Worm (Caenorhabditis elegans) whole organism, late embryonic: ENCODE data around the gene C17B7.5.

Experiments used
- C08G9.2 ChIP-seq: sonication (generic microtip); optimal IDR thresholded peaks from 2 replicates; lab custom pipeline; 2016; ENCODE audit warnings: mild to moderate bottlenecking, missing genetic modification characterization, moderate library complexity, missing compliant biosample characterization
- C38D4.7 ChIP-seq: fragments of 200-800 bp; sonication (Bioruptor generic); optimal IDR thresholded peaks from 2 replicates; lab custom pipeline; 2018; ENCODE audit warnings: mild to moderate bottlenecking, missing genetic modification characterization, moderate library complexity, missing compliant biosample characterization
- F13H6.1 ChIP-seq: sonication (generic microtip); optimal IDR thresholded peaks from 2 replicates; lab custom pipeline; 2016; ENCODE audit warnings: missing genetic modification characterization, missing compliant biosample characterization
- T23F11.4 ChIP-seq: fragments of 200-800 bp; sonication (Bioruptor generic); optimal IDR thresholded peaks from 2 replicates; lab custom pipeline; 2018; ENCODE audit warnings: mild to moderate bottlenecking, missing genetic modification characterization, missing compliant biosample characterization
- ahr-1 ChIP-seq: sonication (generic microtip); optimal IDR thresholded peaks from 2 replicates; lab custom pipeline; 2016; ENCODE audit warnings: missing genetic modification characterization, missing compliant biosample characterization
- ama-1 ChIP-seq: fragments of 150-350 bp; optimal IDR thresholded peaks from 2 replicates; lab custom pipeline; 2014
- ceh-14 ChIP-seq: sonication (generic microtip); optimal IDR thresholded peaks from 2 replicates; lab custom pipeline; 2016; ENCODE audit warnings: missing genotype, missing genetic modification characterization, missing compliant biosample characterization
- ceh-18 ChIP-seq: sonication (generic microtip); optimal IDR thresholded peaks from 2 replicates; lab custom pipeline; 2016; ENCODE audit warnings: missing genetic modification characterization, missing compliant biosample characterization
- ceh-19 ChIP-seq: fragments of 200-800 bp; sonication (Bioruptor generic); optimal IDR thresholded peaks from 2 replicates; lab custom pipeline; 2018; ENCODE audit warnings: mild to moderate bottlenecking, missing genetic modification characterization, missing compliant biosample characterization
- ceh-2 ChIP-seq: sonication (generic microtip); optimal IDR thresholded peaks from 2 replicates; lab custom pipeline; 2016; ENCODE audit warnings: missing genotype, missing genetic modification characterization, missing compliant biosample characterization
- ceh-22 ChIP-seq: sonication (generic microtip); optimal IDR thresholded peaks from 2 replicates; lab custom pipeline; 2017; ENCODE audit warnings: missing biosample characterization, missing genetic modification characterization
- ceh-30 ChIP-seq: fragments of 150-350 bp; optimal IDR thresholded peaks from 2 replicates; lab custom pipeline; 2014; ENCODE audit warnings: missing biosample characterization, missing genetic modification characterization
- ceh-31 ChIP-seq: sonication (generic microtip); optimal IDR thresholded peaks from 2 replicates; lab custom pipeline; 2016; ENCODE audit warnings: missing genetic modification characterization, missing compliant biosample characterization
- ceh-34 ChIP-seq: sonication (generic microtip); optimal IDR thresholded peaks from 2 replicates; lab custom pipeline; 2016; ENCODE audit warnings: mild to moderate bottlenecking, missing genetic modification characterization, missing compliant biosample characterization
- ceh-48 ChIP-seq: sonication (generic microtip); optimal IDR thresholded peaks from 2 replicates; lab custom pipeline; 2016; ENCODE audit warnings: missing genetic modification characterization, inconsistent platforms, missing compliant biosample characterization
- ceh-6 ChIP-seq: fragments of 200-800 bp; sonication (Bioruptor generic); optimal IDR thresholded peaks from 2 replicates; lab custom pipeline; 2018; ENCODE audit warnings: mild to moderate bottlenecking, missing genetic modification characterization, missing compliant biosample characterization
- che-1 ChIP-seq: sonication (generic microtip); optimal IDR thresholded peaks from 2 replicates; lab custom pipeline; 2016; ENCODE audit warnings: mild to moderate bottlenecking, missing genetic modification characterization, missing compliant biosample characterization
- dve-1 ChIP-seq: sonication (generic microtip); optimal IDR thresholded peaks from 2 replicates; lab custom pipeline; 2017; ENCODE audit warnings: antibody characterized with exemption, mild to moderate bottlenecking, missing genetic modification characterization, missing compliant biosample characterization
- elt-4 ChIP-seq: sonication (generic microtip); optimal IDR thresholded peaks from 2 replicates; lab custom pipeline; 2016; ENCODE audit warnings: missing genetic modification characterization, missing compliant biosample characterization
- ets-4 ChIP-seq: sonication (generic microtip); optimal IDR thresholded peaks from 2 replicates; lab custom pipeline; 2016; ENCODE audit warnings: missing genetic modification characterization, missing compliant biosample characterization
- eyg-1 ChIP-seq: sonication (generic microtip); optimal IDR thresholded peaks from 2 replicates; lab custom pipeline; 2016; ENCODE audit warnings: missing genotype, missing genetic modification characterization, missing compliant biosample characterization
- fkh-6 ChIP-seq: sonication (generic microtip); optimal IDR thresholded peaks from 2 replicates; lab custom pipeline; 2016; ENCODE audit warnings: missing genetic modification characterization, missing compliant biosample characterization
- gmeb-2 ChIP-seq: sonication (generic microtip); optimal IDR thresholded peaks from 2 replicates; lab custom pipeline; 2016; ENCODE audit warnings: missing genetic modification characterization, inconsistent platforms, missing compliant biosample characterization
- hlh-13 ChIP-seq: fragments of 200-800 bp; sonication (Bioruptor generic); optimal IDR thresholded peaks from 2 replicates; lab custom pipeline; 2018; ENCODE audit warnings: mild to moderate bottlenecking, missing genetic modification characterization, missing compliant biosample characterization
- hlh-8 ChIP-seq: sonication (generic microtip); optimal IDR thresholded peaks from 2 replicates; lab custom pipeline; 2016; ENCODE audit warnings: missing genotype, missing genetic modification characterization, missing compliant biosample characterization
- lim-6 ChIP-seq: sonication (generic microtip); optimal IDR thresholded peaks from 2 replicates; lab custom pipeline; 2016; ENCODE audit warnings: missing genetic modification characterization, missing compliant biosample characterization
- madf-2 ChIP-seq: sonication (generic microtip); optimal IDR thresholded peaks from 2 replicates; lab custom pipeline; 2017; ENCODE audit warnings: missing genetic modification characterization, missing compliant biosample characterization
- npax-4 ChIP-seq: sonication (generic microtip); optimal IDR thresholded peaks from 2 replicates; lab custom pipeline; 2016; ENCODE audit warnings: missing genetic modification characterization, missing compliant biosample characterization
- odd-2 ChIP-seq: sonication (generic microtip); optimal IDR thresholded peaks from 2 replicates; lab custom pipeline; 2017; ENCODE audit warnings: antibody characterized with exemption, mild to moderate bottlenecking, missing genetic modification characterization, missing compliant biosample characterization
- pax-1 ChIP-seq: fragments of 150-350 bp; optimal IDR thresholded peaks from 2 replicates; lab custom pipeline; 2014; ENCODE audit warnings: missing biosample characterization, missing genetic modification characterization
- pha-2 ChIP-seq: sonication (generic microtip); optimal IDR thresholded peaks from 2 replicates; lab custom pipeline; 2017; ENCODE audit warnings: mild to moderate bottlenecking, missing genetic modification characterization, missing compliant biosample characterization
- pqm-1 ChIP-seq: sonication (generic microtip); optimal IDR thresholded peaks from 2 replicates; lab custom pipeline; 2016; ENCODE audit warnings: missing genetic modification characterization, missing compliant biosample characterization
- pros-1 ChIP-seq: fragments of 150-350 bp; optimal IDR thresholded peaks from 2 replicates; lab custom pipeline; 2014; ENCODE audit warnings: missing biosample characterization, missing genetic modification reagents, missing genetic modification characterization
- rnt-1 ChIP-seq: sonication (generic microtip); optimal IDR thresholded peaks from 2 replicates; lab custom pipeline; 2016; ENCODE audit warnings: missing genetic modification characterization, missing compliant biosample characterization
- tbx-2 ChIP-seq: sonication (generic microtip); optimal IDR thresholded peaks from 2 replicates; lab custom pipeline; 2016; ENCODE audit warnings: missing genetic modification characterization, missing compliant biosample characterization
- tbx-7 ChIP-seq: sonication (generic microtip); optimal IDR thresholded peaks from 2 replicates; lab custom pipeline; 2016; ENCODE audit warnings: missing genotype, missing genetic modification characterization, missing compliant biosample characterization
- unc-3 ChIP-seq, 2 experiments: fragments of 200-800 bp in 1 of 2; sonication (Bioruptor generic) in 1 of 2; sonication (generic microtip) in 1 of 2; conservative IDR thresholded peaks in 1 of 2; optimal IDR thresholded peaks in 1 of 2; 2 replicates each; pipeline versions ENCODE4 v1.3.6 to Lab custom; 2016 to 2022; ENCODE audit warnings: missing compliant biosample characterization in 2 of 2, missing genetic modification characterization in 2 of 2, missing genetic modification reagents in 1 of 2
- unc-42 ChIP-seq: sonication (generic microtip); optimal IDR thresholded peaks from 2 replicates; lab custom pipeline; 2016; ENCODE audit warnings: missing genotype, missing genetic modification characterization, missing compliant biosample characterization
- unc-55 ChIP-seq: sonication (generic microtip); optimal IDR thresholded peaks from 2 replicates; lab custom pipeline; 2017; ENCODE audit warnings: missing biosample characterization, missing genetic modification reagents, missing genetic modification characterization
- unc-86 ChIP-seq: sonication (generic microtip); optimal IDR thresholded peaks from 2 replicates; lab custom pipeline; 2016; ENCODE audit warnings: missing genetic modification characterization, missing compliant biosample characterization
- ztf-16 ChIP-seq: sonication (generic microtip); optimal IDR thresholded peaks from 2 replicates; lab custom pipeline; 2017; ENCODE audit warnings: missing genetic modification characterization, missing compliant biosample characterization

The C17B7.5 gene

DNA sequence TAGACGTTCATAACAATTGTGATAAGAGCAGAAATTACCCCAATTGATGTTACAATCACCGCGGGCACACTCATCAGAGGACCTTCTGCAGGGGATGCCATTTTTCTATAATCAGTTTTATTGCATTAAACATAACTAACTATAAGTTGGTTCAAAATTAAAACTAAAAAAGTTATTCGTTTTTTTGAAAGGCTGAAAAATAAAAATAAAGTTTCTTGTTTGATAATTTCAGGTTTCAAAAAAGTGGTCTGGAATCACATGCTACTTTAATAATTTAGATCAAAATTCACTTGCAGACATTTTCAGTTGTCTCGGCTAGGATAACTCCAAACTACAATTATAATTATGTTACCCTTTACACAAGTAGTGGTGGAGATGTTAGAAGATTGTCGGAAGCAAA is 31.5 kb upstream of the C17B7.5 start, which contains the start of gene srbc-1:
srbc-1 (minus strand) TSS at position 101 of the 400 bp plus-strand sequence.
- TF ChIP-seq gmeb-2 (no peak), C38D4.7 (GFP tag; lab: Kevin White, UChicago) (no peak), npax-4 (tag; lab: Kevin White, UChicago) (no peak), ceh-14 (tag; lab: Kevin White, UChicago) (no peak), unc-42 (tag; lab: Kevin White, UChicago) (no peak), ceh-18 (tag; lab: Kevin White, UChicago) (no peak), ceh-22 (no peak), hlh-8 (no peak), pqm-1 (tag; lab: Kevin White, UChicago) (no peak), odd-2 (tag; lab: Kevin White, UChicago) (no peak)

DNA sequence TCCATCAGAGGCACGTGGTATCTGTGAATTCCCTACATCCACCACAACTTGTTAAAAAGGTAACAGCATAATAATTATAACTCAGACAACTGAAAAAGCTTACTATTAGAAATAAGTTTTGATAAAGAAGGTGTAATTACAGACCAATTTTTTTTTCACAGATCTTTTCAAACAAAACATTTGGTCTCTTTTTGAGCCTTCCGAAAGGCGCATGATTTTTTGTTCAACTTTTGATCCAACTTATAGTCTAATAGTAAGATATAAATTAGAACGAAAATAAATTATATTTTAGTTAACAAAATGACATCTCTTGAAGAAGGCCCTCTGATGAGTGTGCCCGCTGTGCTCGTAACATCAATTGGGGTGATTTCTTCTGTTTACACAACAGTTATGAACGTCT is 25.3 kb upstream of the C17B7.5 start, which contains the start of gene srbc-3:
srbc-3 (plus strand) TSS at position 301 of the 400 bp plus-strand sequence.
- TF ChIP-seq pax-1 (tag; lab: Kevin White, UChicago) (no peak), fkh-6 (tag; lab: Kevin White, UChicago) (no peak), ceh-2 (tag; lab: Kevin White, UChicago) (no peak), dve-1 (tag; lab: Kevin White, UChicago) (no peak), madf-2 (tag; lab: Kevin White, UChicago) (no peak), ceh-30 (tag; lab: Kevin White, UChicago) (no peak), lim-6 (no peak), pros-1 (tag; lab: Kevin White, UChicago) (no peak), tbx-7 (no peak), F13H6.1 (no peak), eyg-1 (tag; lab: Kevin White, UChicago) (no peak)

DNA sequence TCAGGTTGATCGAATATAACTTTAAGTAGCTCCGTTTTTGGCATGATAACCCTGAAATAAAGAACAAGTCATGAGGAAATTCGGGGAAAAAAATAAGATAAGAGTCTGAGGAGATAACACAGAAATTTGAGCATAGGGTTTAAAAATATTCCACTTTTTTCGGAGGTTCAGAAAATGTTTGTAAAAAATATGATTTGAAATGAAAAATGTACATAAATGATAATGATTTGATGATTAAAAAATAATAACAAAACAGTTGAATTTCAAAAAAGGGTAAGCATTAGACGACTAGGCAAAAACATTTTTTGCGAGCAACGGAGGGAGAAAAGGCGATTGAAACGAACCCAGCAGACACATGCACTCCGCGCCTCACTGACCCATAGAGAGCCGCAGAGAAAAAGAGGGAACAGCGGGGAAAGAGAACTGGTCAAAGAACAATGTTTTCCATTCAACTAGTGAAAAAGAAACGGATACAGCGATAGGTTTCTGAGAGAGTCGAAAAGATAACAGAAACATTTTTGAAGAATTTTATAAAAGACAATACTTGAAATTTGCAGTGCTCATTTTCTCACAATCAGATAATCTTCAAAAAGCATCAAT is 21.3 kb upstream of the C17B7.5 start, which contains the start of gene arrd-18:
arrd-18 (minus strand) TSS at position 51 of the 600 bp plus-strand sequence.
- TF ChIP-seq eyg-1 (tag; lab: Kevin White, UChicago) (no peak), ceh-14 (tag; lab: Kevin White, UChicago) (peak; percentile 15)

DNA sequence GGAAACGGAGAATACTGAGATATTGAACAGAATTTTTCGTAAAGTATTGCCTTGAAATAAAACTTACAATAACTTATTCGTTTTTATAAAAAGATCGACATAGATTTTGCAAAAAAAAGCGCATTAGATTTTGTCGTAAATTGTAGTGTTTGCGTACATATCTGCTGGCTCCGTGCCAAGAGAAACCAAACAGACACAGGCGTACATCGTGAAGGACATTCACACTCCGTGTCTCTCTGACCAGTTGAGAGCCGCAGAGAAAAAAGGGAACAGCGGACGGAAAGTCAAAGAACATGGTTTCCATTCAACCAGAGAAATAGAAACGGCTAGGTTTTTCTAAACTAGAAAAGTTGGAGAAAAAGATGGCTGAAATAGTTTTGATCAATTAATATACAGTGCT is 18.1 kb upstream of the C17B7.5 start, which contains the start of gene arrd-19:
arrd-19 (minus strand) TSS at position 209 of the 400 bp plus-strand sequence.
- TF ChIP-seq ama-1 (lab: Kevin White, UChicago) (no peak), ceh-22 (no peak), pax-1 (tag; lab: Kevin White, UChicago) (peak; percentile 8), T23F11.4 (GFP tag; lab: Kevin White, UChicago) (no peak), ceh-6 (GFP tag; lab: Kevin White, UChicago) (no peak)

DNA sequence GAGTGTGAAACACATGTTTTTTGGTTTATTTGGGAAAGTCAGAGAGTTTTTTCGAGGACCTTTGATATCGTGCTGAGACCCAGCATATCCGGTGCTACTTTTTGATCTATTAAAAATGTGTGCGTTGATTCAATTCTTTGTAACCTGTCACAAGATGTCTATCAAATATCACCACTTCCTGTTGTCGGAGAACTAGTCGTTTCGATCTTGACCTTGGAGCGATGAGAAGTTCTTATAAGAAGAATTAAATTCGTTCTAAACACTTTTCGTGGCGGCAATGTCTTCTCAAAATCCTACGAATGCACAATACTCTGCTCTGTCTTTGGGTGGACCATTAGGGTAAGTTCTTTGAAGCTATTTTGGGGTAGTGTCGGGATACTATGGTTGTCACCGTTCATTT is 17.3 kb upstream of the C17B7.5 start, which contains the start of gene F35F10.1:
F35F10.1 (plus strand) TSS at position 200 of the 400 bp plus-strand sequence.
- TF ChIP-seq che-1 (tag; lab: Kevin White, UChicago) (no peak), pros-1 (tag; lab: Kevin White, UChicago) (no peak), ama-1 (lab: Kevin White, UChicago) (no peak), pax-1 (tag; lab: Kevin White, UChicago) (no peak), ceh-14 (tag; lab: Kevin White, UChicago) (no peak), ceh-19 (no peak), ceh-18 (tag; lab: Kevin White, UChicago) (no peak), madf-2 (tag; lab: Kevin White, UChicago) (no peak), unc-55 (GFP tag; lab: Kevin White, UChicago) (no peak), ahr-1 (tag; lab: Kevin White, UChicago) (no peak), pha-2 (tag; lab: Kevin White, UChicago) (no peak), ceh-34 (no peak), elt-4 (no peak), pqm-1 (tag; lab: Kevin White, UChicago) (no peak), T23F11.4 (GFP tag; lab: Kevin White, UChicago) (no peak)

DNA sequence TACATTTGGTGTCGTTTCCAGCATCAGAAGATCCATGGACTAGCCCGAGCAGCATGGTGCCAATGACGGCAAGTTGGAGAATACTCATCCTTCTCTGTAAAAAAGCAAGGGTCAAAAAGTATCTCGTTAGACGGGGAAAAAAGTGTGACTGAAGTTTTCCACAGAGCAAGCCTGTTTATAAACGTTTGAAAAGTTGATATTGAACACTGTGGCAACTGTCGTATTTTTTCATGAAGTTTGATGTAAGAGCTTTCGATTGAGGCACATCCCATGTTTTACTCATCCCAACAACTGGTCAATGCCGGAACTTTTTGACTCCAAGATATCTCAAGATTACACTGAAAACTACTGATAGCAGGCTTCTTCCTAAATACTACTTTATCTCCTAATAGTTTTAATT is 14.5 kb upstream of the C17B7.5 start, which contains the start of gene F35F10.13:
F35F10.13 (minus strand) TSS at position 101 of the 400 bp plus-strand sequence.
- TF ChIP-seq ceh-31 (tag; lab: Kevin White, UChicago) (no peak), ets-4 (tag; lab: Kevin White, UChicago) (no peak), odd-2 (tag; lab: Kevin White, UChicago) (no peak), ceh-22 (no peak), ceh-48 (tag; lab: Kevin White, UChicago) (no peak), C08G9.2 (tag; lab: Kevin White, UChicago) (no peak), eyg-1 (tag; lab: Kevin White, UChicago) (no peak), pros-1 (tag; lab: Kevin White, UChicago) (no peak), npax-4 (tag; lab: Kevin White, UChicago) (no peak), unc-3 (GFP tag; conservative IDR thresholded peaks at IDR 0.05; lab: Robert Waterston, UW) (no peak), unc-3 (tag; optimal IDR thresholded peaks at IDR 0.05; lab: Kevin White, UChicago) (no peak), ztf-16 (tag; lab: Kevin White, UChicago) (no peak), hlh-13 (no peak), tbx-2 (tag; lab: Kevin White, UChicago) (no peak), rnt-1 (tag; lab: Kevin White, UChicago) (no peak), unc-86 (tag; lab: Kevin White, UChicago) (no peak), ama-1 (lab: Kevin White, UChicago) (no peak)
